Fruit fly (Drosophila melanogaster) whole organism, embryonic: ENCODE results near the gene Tep4.

Experiments used
- Awh ChIP-seq: fragments of 200-800 bp; sonication (Bioruptor generic); IDR thresholded peaks from 2 replicates; pipeline ENCODE4, ENCODE4 v1.3.6; 2022; ENCODE audit warnings: missing biosample characterization, missing genetic modification characterization
- Bteb2 ChIP-seq: fragments of 200-800 bp; sonication (Bioruptor generic); optimal IDR thresholded peaks from 2 replicates; lab custom pipeline; 2016; ENCODE audit warnings: missing biosample characterization, missing genetic modification characterization
- CG10267 ChIP-seq: fragments of 200-800 bp; sonication (Bioruptor generic); optimal IDR thresholded peaks from 2 replicates; lab custom pipeline; 2018; ENCODE audit warnings: missing biosample characterization, mild to moderate bottlenecking, missing genetic modification characterization, moderate library complexity
- CG10274 ChIP-seq: fragments of 200-800 bp; sonication (Bioruptor generic); optimal IDR thresholded peaks from 3 replicates; lab custom pipeline; 2017; ENCODE audit warnings: missing biosample characterization, mild to moderate bottlenecking, missing genetic modification characterization
- CG10462 ChIP-seq: fragments of 200-800 bp; sonication (Bioruptor generic); optimal IDR thresholded peaks from 2 replicates; lab custom pipeline; 2016; ENCODE audit warnings: missing biosample characterization, missing genetic modification characterization
- CG12299 ChIP-seq: fragments of 200-800 bp; sonication (Bioruptor generic); optimal IDR thresholded peaks from 2 replicates; lab custom pipeline; 2018; ENCODE audit warnings: missing biosample characterization, mild to moderate bottlenecking, missing genetic modification characterization
- CG12659 ChIP-seq: fragments of 200-800 bp; sonication (Bioruptor generic); optimal IDR thresholded peaks from 3 replicates; lab custom pipeline; 2017; ENCODE audit warnings: mild to moderate bottlenecking, missing biosample characterization, missing genetic modification reagents, missing genetic modification characterization
- CG13287 ChIP-seq: fragments of 200-800 bp; sonication (Bioruptor generic); IDR thresholded peaks from 2 replicates; pipeline ENCODE4 v1.3.6; 2022; ENCODE audit warnings: missing biosample characterization, missing genetic modification characterization; ENCODE audit not compliant: partially characterized antibody
- CG13624 ChIP-seq: fragments of 200-800 bp; sonication (Bioruptor generic); optimal IDR thresholded peaks from 2 replicates; lab custom pipeline; 2016; ENCODE audit warnings: missing biosample characterization, missing genetic modification characterization
- CG14667 ChIP-seq: fragments of 200-800 bp; sonication (Bioruptor generic); IDR thresholded peaks from 2 replicates; pipeline ENCODE4 v1.3.6; 2022; ENCODE audit warnings: missing biosample characterization, missing genetic modification characterization
- CG14710 ChIP-seq: fragments of 200-800 bp; sonication (Bioruptor generic); optimal IDR thresholded peaks from 3 replicates; lab custom pipeline; 2019; ENCODE audit warnings: missing biosample characterization, mild to moderate bottlenecking, missing genetic modification characterization, moderate library complexity
- CG17568 ChIP-seq: fragments of 200-800 bp; sonication (Bioruptor generic); optimal IDR thresholded peaks from 2 replicates; lab custom pipeline; 2018; ENCODE audit warnings: missing biosample characterization, mild to moderate bottlenecking, missing genetic modification characterization, moderate library complexity
- CG17912 ChIP-seq: fragments of 200-800 bp; sonication (Bioruptor generic); optimal IDR thresholded peaks from 2 replicates; lab custom pipeline; 2018; ENCODE audit warnings: missing biosample characterization, mild to moderate bottlenecking, missing genetic modification characterization
- CG1832 ChIP-seq: fragments of 200-800 bp; sonication (Bioruptor generic); optimal IDR thresholded peaks from 2 replicates; lab custom pipeline; 2017; ENCODE audit warnings: missing biosample characterization, mild to moderate bottlenecking, missing genetic modification characterization, inconsistent platforms
- CG18599 ChIP-seq: fragments of 200-800 bp; sonication (Bioruptor generic); optimal IDR thresholded peaks from 3 replicates; lab custom pipeline; 2017; ENCODE audit warnings: missing biosample characterization, missing genetic modification characterization, mild to moderate bottlenecking, moderate library complexity, missing genetic modification reagents
- CG2116 ChIP-seq: fragments of 200-800 bp; sonication (Bioruptor generic); optimal IDR thresholded peaks from 3 replicates; lab custom pipeline; 2018; ENCODE audit warnings: missing biosample characterization, mild to moderate bottlenecking, missing genetic modification characterization
- CG2712 ChIP-seq: fragments of 200-800 bp; optimal IDR thresholded peaks from 3 replicates; lab custom pipeline; 2019; ENCODE audit warnings: missing biosample characterization, mild to moderate bottlenecking, missing genetic modification characterization, moderate library complexity
- CG30403 ChIP-seq: fragments of 200-800 bp; sonication (Bioruptor generic); optimal IDR thresholded peaks from 3 replicates; lab custom pipeline; 2016; ENCODE audit warnings: missing biosample characterization, missing genetic modification characterization
- CG4617 ChIP-seq: fragments of 200-800 bp; sonication (Bioruptor generic); optimal IDR thresholded peaks from 3 replicates; lab custom pipeline; 2016; ENCODE audit warnings: missing biosample characterization, missing genetic modification characterization, borderline replicate concordance
- CG4730 ChIP-seq: fragments of 200-800 bp; sonication (Bioruptor generic); IDR thresholded peaks from 2 replicates; pipeline ENCODE4 v1.3.6; 2022; ENCODE audit warnings: missing biosample characterization, missing genetic modification characterization
- CG6765 ChIP-seq: fragments of 200-800 bp; sonication (Bioruptor generic); optimal IDR thresholded peaks from 3 replicates; lab custom pipeline; 2017; ENCODE audit warnings: missing biosample characterization, mild to moderate bottlenecking, missing genetic modification characterization
- CG9727 ChIP-seq: fragments of 200-800 bp; sonication (Bioruptor generic); optimal IDR thresholded peaks from 3 replicates; lab custom pipeline; 2017; ENCODE audit warnings: missing biosample characterization, mild to moderate bottlenecking, missing genetic modification characterization
- CoRest ChIP-seq: fragments of 200-800 bp; sonication (Bioruptor generic); optimal IDR thresholded peaks from 3 replicates; lab custom pipeline; 2018; ENCODE audit warnings: missing biosample characterization, mild to moderate bottlenecking, missing genetic modification characterization, moderate library complexity
- Dp ChIP-seq: fragments of 200-800 bp; sonication (Bioruptor generic); optimal IDR thresholded peaks from 2 replicates; lab custom pipeline; 2018; ENCODE audit warnings: missing biosample characterization, mild to moderate bottlenecking, missing genetic modification characterization, moderate library complexity
- Ets97D ChIP-seq: fragments of 200-800 bp; sonication (Bioruptor generic); optimal IDR thresholded peaks from 3 replicates; lab custom pipeline; 2016; ENCODE audit warnings: missing biosample characterization, missing genetic modification characterization
- Fer1 ChIP-seq: fragments of 200-800 bp; sonication (Bioruptor generic); optimal IDR thresholded peaks from 2 replicates; lab custom pipeline; 2017; ENCODE audit warnings: missing biosample characterization, mild to moderate bottlenecking, missing genetic modification characterization
- Hey ChIP-seq: fragments of 200-800 bp; sonication (Bioruptor generic); optimal IDR thresholded peaks from 3 replicates; lab custom pipeline; 2018; ENCODE audit warnings: missing biosample characterization, mild to moderate bottlenecking, missing genetic modification characterization
- Hmx ChIP-seq: fragments of 200-800 bp; sonication (Bioruptor generic); optimal IDR thresholded peaks from 2 replicates; lab custom pipeline; 2016; ENCODE audit warnings: missing biosample characterization, missing genetic modification characterization
- MBD-R2 ChIP-seq: fragments of 200-800 bp; sonication (Bioruptor generic); IDR thresholded peaks from 2 replicates; pipeline ENCODE4 v1.3.6; 2022; ENCODE audit warnings: missing biosample characterization, missing genetic modification characterization
- MESR4 ChIP-seq: fragments of 200-800 bp; sonication (Bioruptor generic); optimal IDR thresholded peaks from 2 replicates; lab custom pipeline; 2018; ENCODE audit warnings: missing biosample characterization, mild to moderate bottlenecking, missing genetic modification characterization, moderate library complexity
- Mad ChIP-seq: fragments of 200-800 bp; sonication (Bioruptor generic); optimal IDR thresholded peaks from 2 replicates; lab custom pipeline; 2016; ENCODE audit warnings: missing biosample characterization, missing genetic modification characterization
- Nf-YC ChIP-seq: fragments of 200-800 bp; optimal IDR thresholded peaks from 3 replicates; lab custom pipeline; 2019; ENCODE audit warnings: missing biosample characterization, mild to moderate bottlenecking, missing genetic modification characterization, moderate library complexity
- Pdp1 ChIP-seq, 2 experiments: fragments of 200-800 bp; sonication (Bioruptor generic); optimal IDR thresholded peaks; 3 replicates each; lab custom pipeline; 2016; ENCODE audit warnings: missing biosample characterization in 2 of 2, missing genetic modification characterization in 2 of 2, mild to moderate bottlenecking in 1 of 2, moderate library complexity in 1 of 2
- Trl ChIP-seq, 3 experiments: fragments of >200 bp in 2 of 3; fragments of 200-800 bp in 1 of 3; sonication (Bioruptor generic) in 1 of 3; optimal IDR thresholded peaks; 2 replicates in 1 of 3; 3 replicates in 2 of 3; lab custom pipeline; 2016 to 2017; ENCODE audit warnings: missing biosample characterization in 1 of 3, missing genetic modification characterization in 1 of 3
- Xbp1 ChIP-seq: fragments of 200-800 bp; sonication (Bioruptor generic); optimal IDR thresholded peaks from 3 replicates; lab custom pipeline; 2016; ENCODE audit warnings: missing biosample characterization, mild to moderate bottlenecking, missing genetic modification characterization
- YL-1 ChIP-seq: fragments of 200-800 bp; sonication (Bioruptor generic); optimal IDR thresholded peaks from 3 replicates; lab custom pipeline; 2017; ENCODE audit warnings: missing biosample characterization, mild to moderate bottlenecking, missing genetic modification characterization
- al ChIP-seq: fragments of 200-800 bp; sonication (Bioruptor generic); IDR thresholded peaks from 2 replicates; pipeline ENCODE4 v1.3.6; 2022; ENCODE audit warnings: missing biosample characterization, missing genetic modification characterization
- ap ChIP-seq: fragments of 200-800 bp; sonication (Bioruptor generic); IDR thresholded peaks from 2 replicates; pipeline ENCODE4 v1.3.6; 2022; ENCODE audit warnings: missing biosample characterization, missing genetic modification characterization
- esg ChIP-seq: fragments of 200-800 bp; sonication (Bioruptor generic); conservative IDR thresholded peaks from 2 replicates; pipeline ENCODE4 v1.3.6; 2022; ENCODE audit warnings: missing biosample characterization, missing genetic modification characterization
- exex ChIP-seq: fragments of 200-800 bp; sonication (Bioruptor generic); optimal IDR thresholded peaks from 4 replicates; lab custom pipeline; 2018; ENCODE audit warnings: missing biosample characterization, mild to moderate bottlenecking, missing genetic modification characterization, moderate library complexity
- gro ChIP-seq: fragments of 200-800 bp; sonication (Bioruptor generic); optimal IDR thresholded peaks from 2 replicates; lab custom pipeline; 2016; ENCODE audit warnings: missing biosample characterization, missing genetic modification characterization
- odd ChIP-seq: fragments of 200-800 bp; sonication (Bioruptor generic); optimal IDR thresholded peaks from 2 replicates; lab custom pipeline; 2017; ENCODE audit warnings: missing biosample characterization, mild to moderate bottlenecking, missing genetic modification characterization
- run ChIP-seq: fragments of 200-800 bp; sonication (Bioruptor generic); optimal IDR thresholded peaks from 3 replicates; lab custom pipeline; 2018; ENCODE audit warnings: missing biosample characterization, mild to moderate bottlenecking, missing genetic modification characterization
- sens ChIP-seq: fragments of 200-800 bp; sonication (Bioruptor generic); peaks from one replicate; lab custom pipeline; 2016; ENCODE audit warnings: missing biosample characterization, missing genetic modification characterization
- seq ChIP-seq: fragments of 200-800 bp; sonication (Bioruptor generic); IDR thresholded peaks from 2 replicates; pipeline ENCODE4 v1.3.6; 2022; ENCODE audit warnings: missing biosample characterization, missing genetic modification characterization
- slbo ChIP-seq: fragments of 200-800 bp; sonication (Bioruptor generic); IDR thresholded peaks from 2 replicates; pipeline ENCODE4 v1.3.6; 2022; ENCODE audit warnings: missing biosample characterization, missing genetic modification characterization
- stc ChIP-seq: fragments of 200-800 bp; sonication (Bioruptor generic); IDR thresholded peaks from 2 replicates; pipeline ENCODE4 v1.3.6; 2022; ENCODE audit warnings: missing biosample characterization, missing genetic modification characterization
- stwl ChIP-seq: fragments of 200-800 bp; sonication (Bioruptor generic); optimal IDR thresholded peaks from 3 replicates; lab custom pipeline; 2018; ENCODE audit warnings: missing biosample characterization, mild to moderate bottlenecking, missing genetic modification characterization, moderate library complexity
- unpg ChIP-seq: fragments of 200-800 bp; sonication (Bioruptor generic); optimal IDR thresholded peaks from 3 replicates; lab custom pipeline; 2018; ENCODE audit warnings: missing biosample characterization, mild to moderate bottlenecking, missing genetic modification characterization, moderate library complexity
- vnd ChIP-seq: fragments of 200-800 bp; sonication (Bioruptor generic); IDR thresholded peaks from 3 replicates; pipeline ENCODE4 v1.3.6; 2022; ENCODE audit warnings: missing biosample characterization, missing genetic modification characterization; ENCODE audit not compliant: partially characterized antibody
- zen ChIP-seq: fragments of 200-800 bp; sonication (Bioruptor generic); optimal IDR thresholded peaks from 3 replicates; lab custom pipeline; 2018; ENCODE audit warnings: missing biosample characterization, mild to moderate bottlenecking, missing genetic modification characterization, moderate library complexity

Gene Tep4

dm6 chr2L:19530092-19530491 lies 18.2 kb upstream of the Tep4 start, which contains the start of gene CG10165 (continued):
- no peak for TF ChIP-seq CG10462 (GFP tag; lab: Kevin White, UChicago)
- peak; percentile 83 for TF ChIP-seq MBD-R2
- no peak for TF ChIP-seq unpg (GFP tag; lab: Kevin White, UChicago)
- peak; percentile 94 for TF ChIP-seq CG10267 (tag; lab: Kevin White, UChicago)
- no peak for TF ChIP-seq gro (GFP tag; lab: Kevin White, UChicago)
- no peak for TF ChIP-seq CG1832 (GFP tag; lab: Kevin White, UChicago)
- TF ChIP-seq Ets97D (GFP tag; lab: Kevin White, UChicago) = peak; percentile 21
- peak; percentile 57 for TF ChIP-seq exex
- no peak for TF ChIP-seq vnd (GFP tag; lab: Robert Waterston, UW)
- TF ChIP-seq CG2712 = no peak
- no peak for TF ChIP-seq seq (GFP tag; lab: Robert Waterston, UW)
- no peak for TF ChIP-seq Hey (tag; lab: Kevin White, UChicago)
- TF ChIP-seq CoRest = peak; percentile 4
- no peak for TF ChIP-seq YL-1 (GFP tag; lab: Kevin White, UChicago)
- peak; percentile 28 for TF ChIP-seq MESR4 (GFP tag; lab: Kevin White, UChicago)
- TF ChIP-seq run (tag; lab: Kevin White, UChicago) = no peak
- TF ChIP-seq Fer1 (GFP tag; lab: Kevin White, UChicago) = peak; percentile 2
- no peak for TF ChIP-seq Nf-YC
- TF ChIP-seq CG13624 = no peak
- TF ChIP-seq ap (GFP tag; lab: Robert Waterston, UW) = no peak
- no peak for TF ChIP-seq Trl (optimal IDR thresholded peaks at IDR 0.05; lab: Kevin White, UChicago)
- TF ChIP-seq Trl (GFP tag; optimal IDR thresholded peaks at IDR 0.05; lab: Kevin White, UChicago) = no peak
- no peak for TF ChIP-seq CG17568 (GFP tag; lab: Kevin White, UChicago)
- no peak for TF ChIP-seq Mad (GFP tag; lab: Kevin White, UChicago)
- TF ChIP-seq odd = no peak
- no peak for TF ChIP-seq CG17912 (GFP tag; lab: Kevin White, UChicago)
- TF ChIP-seq CG18599 (GFP tag; lab: Kevin White, UChicago) = no peak
- TF ChIP-seq CG6765 (GFP tag; lab: Kevin White, UChicago) = no peak
- no peak for TF ChIP-seq stc (GFP tag; lab: Robert Waterston, UW)
- TF ChIP-seq CG12299 (tag; lab: Kevin White, UChicago) = no peak
- peak; percentile 11 for TF ChIP-seq Dp (GFP tag; lab: Kevin White, UChicago)
- no peak for TF ChIP-seq al (GFP tag; lab: Robert Waterston, UW)
- peak; percentile 49 for TF ChIP-seq stwl (tag; lab: Kevin White, UChicago)
- TF ChIP-seq CG14667 (GFP tag; lab: Robert Waterston, UW) = no peak
- no peak for TF ChIP-seq Xbp1 (GFP tag; lab: Kevin White, UChicago)
- TF ChIP-seq CG4730 (GFP tag; lab: Robert Waterston, UW) = no peak
- no peak for TF ChIP-seq CG30403 (GFP tag; lab: Kevin White, UChicago)
- TF ChIP-seq zen (tag; lab: Kevin White, UChicago) = peak; percentile 56
- TF ChIP-seq sens = peak; percentile 70
- no peak for TF ChIP-seq Bteb2
- no peak for TF ChIP-seq slbo (GFP tag; lab: Robert Waterston, UW)
- TF ChIP-seq Hmx (GFP tag; lab: Kevin White, UChicago) = no peak
- TF ChIP-seq CG9727 = no peak
- TF ChIP-seq CG13287 (GFP tag; lab: Robert Waterston, UW) = no peak
- TF ChIP-seq Pdp1 (GFP tag; optimal IDR thresholded peaks at IDR 0.05; lab: Kevin White, UChicago) = peak in 1 of 2 experiments; percentile 44
- no peak for TF ChIP-seq CG12659 (GFP tag; lab: Kevin White, UChicago)
- no peak for TF ChIP-seq Awh (GFP tag; lab: Robert Waterston, UW)
- TF ChIP-seq CG14710 (tag; lab: Kevin White, UChicago) = peak; percentile 26
- TF ChIP-seq CG10274 (GFP tag; lab: Kevin White, UChicago) = no peak
- TF ChIP-seq CG2116 (GFP tag; lab: Kevin White, UChicago) = peak; percentile 95
- no peak for TF ChIP-seq esg (GFP tag; lab: Robert Waterston, UW)
- TF ChIP-seq CG4617 = peak; percentile 3
